In the genomic region with DNA sequence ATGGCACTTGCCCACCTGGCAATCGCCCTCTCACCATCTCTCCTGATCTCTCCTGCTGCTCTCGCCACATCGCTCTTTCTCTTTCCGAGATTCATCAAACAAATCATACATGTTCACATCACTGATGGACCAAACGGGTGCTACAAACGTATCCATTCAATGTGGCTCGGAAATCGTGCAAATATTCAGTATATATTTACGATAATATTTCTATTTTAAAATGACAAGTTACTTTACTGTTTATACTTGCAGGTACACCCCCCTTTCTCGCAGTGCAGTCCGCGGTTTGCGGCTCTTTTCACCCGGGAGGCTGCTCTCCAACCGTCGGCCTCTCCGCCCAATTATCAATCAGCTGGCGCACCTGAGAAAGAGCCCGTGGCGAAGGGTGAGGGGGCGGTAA, we compare ENCODE assay signal across 6 fruit fly cellular contexts.
TF ChIP-seq lines count a peak whose summit lies in the region.

No protein-coding gene starts in this region.

- TF ChIP-seq CTCF in whole organism, embryonic (GFP tag; optimal IDR thresholded peaks at IDR 0.05; lab: Kevin White, UChicago): no peak

TF ChIP-seq in whole organism, 6 proteins besides CTCF, POLR2A, EP300 and RAD21:
- no peak for TF ChIP-seq EcR (GFP tag; optimal IDR thresholded peaks at IDR 0.05; lab: Kevin White, UChicago)
- no peak for TF ChIP-seq usp (GFP tag; optimal IDR thresholded peaks at IDR 0.05; lab: Kevin White, UChicago)
- TF ChIP-seq CG8478 (optimal IDR thresholded peaks at IDR 0.05; lab: Kevin White, UChicago): no peak
- no peak for TF ChIP-seq pan (optimal IDR thresholded peaks at IDR 0.05; lab: Kevin White, UChicago)
- no peak for TF ChIP-seq psq (optimal IDR thresholded peaks at IDR 0.05; lab: Kevin White, UChicago)
- TF ChIP-seq Dll (optimal IDR thresholded peaks at IDR 0.05; lab: Kevin White, UChicago): peak; percentile 50
TF ChIP-seq in whole organism: peak in this region for 1.

TF ChIP-seq in whole organism, adult, 20 proteins besides CTCF, POLR2A, EP300 and RAD21:
- TF ChIP-seq CG14711 (tag; optimal IDR thresholded peaks at IDR 0.05; lab: Kevin White, UChicago): peak; percentile 17
- peak; percentile 6 for TF ChIP-seq CG7045 (GFP tag; optimal IDR thresholded peaks at IDR 0.05; lab: Kevin White, UChicago)
- no peak for TF ChIP-seq CG12768 (GFP tag; optimal IDR thresholded peaks at IDR 0.05; lab: Kevin White, UChicago)
- TF ChIP-seq cic (GFP tag; optimal IDR thresholded peaks at IDR 0.05; lab: Kevin White, UChicago): no peak
- TF ChIP-seq CG7101 (tag; optimal IDR thresholded peaks at IDR 0.05; lab: Kevin White, UChicago): peak; percentile 53
- TF ChIP-seq CG33017 (tag; optimal IDR thresholded peaks at IDR 0.05; lab: Kevin White, UChicago): peak; percentile 31
- TF ChIP-seq Clk (GFP tag; optimal IDR thresholded peaks at IDR 0.05; lab: Kevin White, UChicago): no peak
- no peak for TF ChIP-seq CG1620 (GFP tag; optimal IDR thresholded peaks at IDR 0.05; lab: Kevin White, UChicago)

TF ChIP-seq in whole organism, embryonic, 481 proteins besides CTCF, POLR2A, EP300 and RAD21 (continues in another document):
- TF ChIP-seq Nf-YA (GFP tag; IDR thresholded peaks at IDR 0.05; lab: Robert Waterston, UW) (0 out of 2 replicates have a peak, but pooled peaks have one; percentile 17), az2 (GFP tag; optimal IDR thresholded peaks at IDR 0.05; lab: Kevin White, UChicago) (peak; percentile 9), nmo (GFP tag; optimal IDR thresholded peaks at IDR 0.05; lab: Kevin White, UChicago) (peak; percentile 10), grau (tag; optimal IDR thresholded peaks at IDR 0.05; lab: Kevin White, UChicago) (peak; percentile 23), CG30403 (GFP tag; optimal IDR thresholded peaks at IDR 0.05; lab: Kevin White, UChicago) (peak; percentile 30), phol (tag; optimal IDR thresholded peaks at IDR 0.05; lab: Kevin White, UChicago) (peak; percentile 8), vvl (GFP tag; IDR thresholded peaks at IDR 0.05; lab: Robert Waterston, UW) (peak; percentile 58), CG9932 (GFP tag; IDR thresholded peaks at IDR 0.05; lab: Robert Waterston, UW) (peak; percentile 42; the same call in 1 of the 2 replicates), sisA (GFP tag; IDR thresholded peaks at IDR 0.05; lab: Robert Waterston, UW) (peak; percentile 32; the same call in 1 of the 2 replicates), CG32532 (GFP tag; IDR thresholded peaks at IDR 0.05; lab: Robert Waterston, UW) (peak; percentile 54; the same call in 1 of the 2 replicates), bab2 (GFP tag; optimal IDR thresholded peaks at IDR 0.05; lab: Kevin White, UChicago) (no peak), CG32767 (GFP tag; IDR thresholded peaks at IDR 0.05; lab: Robert Waterston, UW) (peak; percentile 57; the same call in 1 of the 2 replicates), Rfx (GFP tag; IDR thresholded peaks at IDR 0.05; lab: Robert Waterston, UW) (peak; percentile 51; the same call in 1 of the 2 replicates), CG9817 (tag; optimal IDR thresholded peaks at IDR 0.05; lab: Kevin White, UChicago) (peak; percentile 4), CG1529 (GFP tag; optimal IDR thresholded peaks at IDR 0.05; lab: Kevin White, UChicago) (no peak), Doc3 (GFP tag; IDR thresholded peaks at IDR 0.05; lab: Robert Waterston, UW; ENCODE audit: partially characterized antibody) (no peak)

TF ChIP-seq in whole organism, prepupa, 60 proteins besides CTCF, POLR2A, EP300 and RAD21 (continues in another document):
- TF ChIP-seq CG7368 (GFP tag; optimal IDR thresholded peaks at IDR 0.05; lab: Kevin White, UChicago): peak; percentile 48
- no peak for TF ChIP-seq Hr38 (GFP tag; optimal IDR thresholded peaks at IDR 0.05; lab: Kevin White, UChicago)
- TF ChIP-seq pdm3 (GFP tag; optimal IDR thresholded peaks at IDR 0.05; lab: Kevin White, UChicago): no peak
- TF ChIP-seq CG32006 (GFP tag; optimal IDR thresholded peaks at IDR 0.05; lab: Kevin White, UChicago): peak; percentile 91
- peak; percentile 74 for TF ChIP-seq Gug (GFP tag; IDR thresholded peaks at IDR 0.05; lab: Robert Waterston, UW)
- TF ChIP-seq CG6808 (GFP tag; optimal IDR thresholded peaks at IDR 0.05; lab: Kevin White, UChicago): no peak
- peak; percentile 47 for TF ChIP-seq CG16779 (tag; optimal IDR thresholded peaks at IDR 0.05; lab: Kevin White, UChicago)
- TF ChIP-seq Eip78C (GFP tag; lab: Kevin White, UChicago): peak; percentile 92
- no peak for TF ChIP-seq dsx (GFP tag; optimal IDR thresholded peaks at IDR 0.05; lab: Kevin White, UChicago; ENCODE audit: poor library complexity, severe bottlenecking)
- TF ChIP-seq Eip75B (GFP tag; optimal IDR thresholded peaks at IDR 0.05; lab: Kevin White, UChicago): peak; percentile 64
- peak; percentile 92 for TF ChIP-seq CG8119 (GFP tag; IDR thresholded peaks at IDR 0.05; lab: Robert Waterston, UW)
- TF ChIP-seq CG10631 (GFP tag; optimal IDR thresholded peaks at IDR 0.05; lab: Kevin White, UChicago): no peak
- peak; percentile 68 for TF ChIP-seq svp (GFP tag; lab: Kevin White, UChicago)
- TF ChIP-seq fkh (GFP tag; optimal IDR thresholded peaks at IDR 0.05; lab: Kevin White, UChicago): no peak
- no peak for TF ChIP-seq CG4318 (GFP tag; optimal IDR thresholded peaks at IDR 0.05; lab: Kevin White, UChicago)
- TF ChIP-seq CG8632 (GFP tag; optimal IDR thresholded peaks at IDR 0.05; lab: Kevin White, UChicago): peak; percentile 63
- no peak for TF ChIP-seq CG6854 (GFP tag; optimal IDR thresholded peaks at IDR 0.05; lab: Kevin White, UChicago)
- TF ChIP-seq Smox (GFP tag; optimal IDR thresholded peaks at IDR 0.05; lab: Kevin White, UChicago): no peak
- TF ChIP-seq esn (GFP tag; optimal IDR thresholded peaks at IDR 0.05; lab: Kevin White, UChicago): peak; percentile 77
- peak; percentile 69 for TF ChIP-seq Lpt (GFP tag; optimal IDR thresholded peaks at IDR 0.05; lab: Kevin White, UChicago)

TF ChIP-seq in whole organism, pupa, 21 proteins besides CTCF, POLR2A, EP300 and RAD21:
- TF ChIP-seq CG9948 (tag; optimal IDR thresholded peaks at IDR 0.05; lab: Kevin White, UChicago) (peak; percentile 18), CG8159 (tag; optimal IDR thresholded peaks at IDR 0.05; lab: Kevin White, UChicago) (peak; percentile 37), Pif1B (GFP tag; optimal IDR thresholded peaks at IDR 0.05; lab: Kevin White, UChicago) (no peak), Pif1A (GFP tag; optimal IDR thresholded peaks at IDR 0.05; lab: Kevin White, UChicago) (no peak), CG17806 (tag; optimal IDR thresholded peaks at IDR 0.05; lab: Kevin White, UChicago) (peak; percentile 45), CG15710 (tag; optimal IDR thresholded peaks at IDR 0.05; lab: Kevin White, UChicago) (peak; percentile 29), gl (tag; optimal IDR thresholded peaks at IDR 0.05; lab: Kevin White, UChicago) (no peak), CG13204 (GFP tag; optimal IDR thresholded peaks at IDR 0.05; lab: Kevin White, UChicago) (no peak), CG34367 (tag; optimal IDR thresholded peaks at IDR 0.05; lab: Kevin White, UChicago) (peak; percentile 14), EcR (GFP tag; optimal IDR thresholded peaks at IDR 0.05; lab: Kevin White, UChicago) (no peak), CG12605 (GFP tag; IDR thresholded peaks at IDR 0.05; lab: Robert Waterston, UW) (peak; percentile 76), CG32121 (GFP tag; IDR thresholded peaks at IDR 0.05; lab: Robert Waterston, UW) (peak; percentile 85), CG4496 (GFP tag; IDR thresholded peaks at IDR 0.05; lab: Robert Waterston, UW) (peak; percentile 93), Ets98B (GFP tag; IDR thresholded peaks at IDR 0.05; lab: Robert Waterston, UW) (peak; percentile 94), rn (GFP tag; IDR thresholded peaks at IDR 0.05; lab: Robert Waterston, UW) (peak; percentile 76; the same call in 1 of the 2 replicates), CG10348 (GFP tag; IDR thresholded peaks at IDR 0.05; lab: Robert Waterston, UW) (no peak), CG8301 (tag; optimal IDR thresholded peaks at IDR 0.05; lab: Kevin White, UChicago) (peak; percentile 80), fd96Ca (GFP tag; IDR thresholded peaks at IDR 0.05; lab: Robert Waterston, UW) (peak; percentile 93), D1 (tag; optimal IDR thresholded peaks at IDR 0.05; lab: Kevin White, UChicago) (no peak), CG14655 (GFP tag; optimal IDR thresholded peaks at IDR 0.05; lab: Kevin White, UChicago) (no peak), Snoo (tag; optimal IDR thresholded peaks at IDR 0.05; lab: Kevin White, UChicago) (peak; percentile 56)

TF ChIP-seq in whole organism, wandering third instar larva, 38 proteins besides CTCF, POLR2A, EP300 and RAD21 (continues in another document):
- TF ChIP-seq Rel (GFP tag; optimal IDR thresholded peaks at IDR 0.05; lab: Kevin White, UChicago): no peak
- TF ChIP-seq Rel (tag; optimal IDR thresholded peaks at IDR 0.05; lab: Kevin White, UChicago): no peak
- TF ChIP-seq br (GFP tag; optimal IDR thresholded peaks at IDR 0.05; lab: Kevin White, UChicago): peak; percentile 65
- peak; percentile 50 for TF ChIP-seq HLH106 (tag; optimal IDR thresholded peaks at IDR 0.05; lab: Kevin White, UChicago)
- no peak for TF ChIP-seq pan (optimal IDR thresholded peaks at IDR 0.05; lab: Kevin White, UChicago)
- no peak for TF ChIP-seq brk (GFP tag; optimal IDR thresholded peaks at IDR 0.05; lab: Kevin White, UChicago)
- peak; percentile 78 for TF ChIP-seq rgr (GFP tag; optimal IDR thresholded peaks at IDR 0.05; lab: Kevin White, UChicago)
- TF ChIP-seq dsf (GFP tag; optimal IDR thresholded peaks at IDR 0.05; lab: Kevin White, UChicago; ENCODE audit: borderline replicate concordance): no peak
- TF ChIP-seq CG32264 (GFP tag; optimal IDR thresholded peaks at IDR 0.05; lab: Kevin White, UChicago): peak; percentile 12
- no peak for TF ChIP-seq Jra (GFP tag; optimal IDR thresholded peaks at IDR 0.05; lab: Kevin White, UChicago)
- TF ChIP-seq fru (GFP tag; optimal IDR thresholded peaks at IDR 0.05; lab: Kevin White, UChicago): no peak
- no peak for TF ChIP-seq jim (GFP tag; optimal IDR thresholded peaks at IDR 0.05; lab: Kevin White, UChicago)
- TF ChIP-seq h (GFP tag; optimal IDR thresholded peaks at IDR 0.05; lab: Kevin White, UChicago): peak; percentile 76
- TF ChIP-seq Mio (GFP tag; optimal IDR thresholded peaks at IDR 0.05; lab: Kevin White, UChicago): no peak
- peak; percentile 71 for TF ChIP-seq ey (GFP tag; optimal IDR thresholded peaks at IDR 0.05; lab: Kevin White, UChicago)
- TF ChIP-seq CrebA (GFP tag; optimal IDR thresholded peaks at IDR 0.05; lab: Kevin White, UChicago; ENCODE audit: borderline replicate concordance): no peak
- TF ChIP-seq lola (GFP tag; optimal IDR thresholded peaks at IDR 0.05; lab: Kevin White, UChicago): no peak
- no peak for TF ChIP-seq sv (GFP tag; optimal IDR thresholded peaks at IDR 0.05; lab: Kevin White, UChicago)
- TF ChIP-seq N (GFP tag; optimal IDR thresholded peaks at IDR 0.05; lab: Kevin White, UChicago): no peak
- TF ChIP-seq dmrt93B (GFP tag; optimal IDR thresholded peaks at IDR 0.05; lab: Kevin White, UChicago): peak; percentile 41
- TF ChIP-seq CG9705 (GFP tag; optimal IDR thresholded peaks at IDR 0.05; lab: Kevin White, UChicago): no peak
- TF ChIP-seq tai (GFP tag; optimal IDR thresholded peaks at IDR 0.05; lab: Kevin White, UChicago): no peak
- TF ChIP-seq Vsx2 (GFP tag; optimal IDR thresholded peaks at IDR 0.05; lab: Kevin White, UChicago; ENCODE audit: partially characterized antibody): no peak
- TF ChIP-seq woc (GFP tag; optimal IDR thresholded peaks at IDR 0.05; lab: Kevin White, UChicago): peak; percentile 33
